Fruit fly (Drosophila melanogaster): ENCODE results near the gene Npc1a.

Gene Npc1a

DNA sequence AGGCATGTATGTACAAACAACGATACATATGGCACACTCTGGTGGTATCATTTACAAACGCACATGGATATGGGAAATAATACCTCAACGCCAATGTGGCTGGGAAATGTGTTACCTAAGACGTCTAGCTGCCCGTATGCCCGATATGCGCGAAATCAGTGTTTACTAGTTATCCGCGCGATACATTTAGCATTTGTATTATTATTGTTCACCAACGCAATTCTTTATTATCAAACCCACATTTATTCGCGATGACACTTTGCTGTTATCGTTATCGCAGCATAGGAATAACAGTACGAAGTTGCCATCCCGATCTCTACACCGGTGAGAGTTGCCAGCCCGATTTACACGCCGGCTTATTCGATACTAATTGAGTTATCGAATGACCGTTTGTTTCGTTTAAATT is 25.8 kb upstream of the Npc1a start, which contains the start of gene chico (continued):
- TF ChIP-seq al (GFP tag; IDR thresholded peaks at IDR 0.05) (no peak), Fer2 (tag; optimal IDR thresholded peaks at IDR 0.05) (no peak), Abd-B (GFP tag; optimal IDR thresholded peaks at IDR 0.05) (no peak), stc (GFP tag; IDR thresholded peaks at IDR 0.05) (no peak), CrebB (tag; optimal IDR thresholded peaks at IDR 0.05) (no peak), Sry-δ (GFP tag; optimal IDR thresholded peaks at IDR 0.05) (peak; percentile 93), toy (GFP tag; IDR thresholded peaks at IDR 0.05) (no peak), CG7963 (GFP tag; IDR thresholded peaks at IDR 0.05; ENCODE audit: partially characterized antibody) (peak; percentile 26; the same call in 2 of the 3 replicates), CG3838 (GFP tag; optimal IDR thresholded peaks at IDR 0.05) (no peak), E2f2 (GFP tag; IDR thresholded peaks at IDR 0.05) (peak; percentile 74), E2f1 (GFP tag; IDR thresholded peaks at IDR 0.05) (no peak), CG18011 (GFP tag; optimal IDR thresholded peaks at IDR 0.05) (no peak), CG2199 (GFP tag; IDR thresholded peaks at IDR 0.05) (no peak), Blimp-1 (GFP tag; optimal IDR thresholded peaks at IDR 0.05) (no peak), dati (GFP tag; IDR thresholded peaks at IDR 0.05) (no peak), CG8924 (tag; optimal IDR thresholded peaks at IDR 0.05) (peak; percentile 44), fu2 (GFP tag; optimal IDR thresholded peaks at IDR 0.05) (no peak), CG9932 (GFP tag; IDR thresholded peaks at IDR 0.05) (no peak), CG33213 (GFP tag; optimal IDR thresholded peaks at IDR 0.05) (peak; percentile 48), chinmo (GFP tag; IDR thresholded peaks at IDR 0.05; ENCODE audit: partially characterized antibody) (peak; percentile 76; the same call in 2 of the 4 replicates), caup (GFP tag; optimal IDR thresholded peaks at IDR 0.05; ENCODE audit: severe bottlenecking) (no peak), CG11085 (GFP tag; IDR thresholded peaks at IDR 0.05) (no peak), NfI (GFP tag; optimal IDR thresholded peaks at IDR 0.05) (no peak), her (GFP tag; optimal IDR thresholded peaks at IDR 0.05) (peak; percentile 42), Six4 (GFP tag; optimal IDR thresholded peaks at IDR 0.05) (no peak), Adf1 (GFP tag; IDR thresholded peaks at IDR 0.05) (no peak), gt (GFP tag; IDR thresholded peaks at IDR 0.05) (no peak), CG34224 (GFP tag; IDR thresholded peaks at IDR 0.05; ENCODE audit: partially characterized antibody) (peak; percentile 56), CG12236 (GFP tag; optimal IDR thresholded peaks at IDR 0.05) (no peak), eve (GFP tag; optimal IDR thresholded peaks at IDR 0.05) (peak in 1 of 2 experiments; percentile 76), Hmr (GFP tag; optimal IDR thresholded peaks at IDR 0.05) (no peak), CG7372 (GFP tag; IDR thresholded peaks at IDR 0.05) (no peak), CG10147 (GFP tag; optimal IDR thresholded peaks at IDR 0.05) (no peak), CG12769 (tag; optimal IDR thresholded peaks at IDR 0.05) (no peak), CG2202 (tag; optimal IDR thresholded peaks at IDR 0.05) (no peak), CG3847 (GFP tag; IDR thresholded peaks at IDR 0.05) (no peak; the same call in 1 of the 2 replicates), CG18262 (tag; optimal IDR thresholded peaks at IDR 0.05) (no peak), gce (GFP tag; IDR thresholded peaks at IDR 0.05) (no peak), Lpt (GFP tag; optimal IDR thresholded peaks at IDR 0.05) (no peak), CG13894 (tag; optimal IDR thresholded peaks at IDR 0.05) (no peak), ham (GFP tag; IDR thresholded peaks at IDR 0.05) (no peak), danr (GFP tag; IDR thresholded peaks at IDR 0.05) (no peak), slbo (GFP tag; IDR thresholded peaks at IDR 0.05) (no peak), dan (GFP tag; IDR thresholded peaks at IDR 0.05) (no peak), CG15514 (GFP tag; optimal IDR thresholded peaks at IDR 0.05) (no peak)
